Fruit fly (Drosophila melanogaster): ENCODE measurements around the gene dmrt99B.

dmrt99B gene

DNA sequence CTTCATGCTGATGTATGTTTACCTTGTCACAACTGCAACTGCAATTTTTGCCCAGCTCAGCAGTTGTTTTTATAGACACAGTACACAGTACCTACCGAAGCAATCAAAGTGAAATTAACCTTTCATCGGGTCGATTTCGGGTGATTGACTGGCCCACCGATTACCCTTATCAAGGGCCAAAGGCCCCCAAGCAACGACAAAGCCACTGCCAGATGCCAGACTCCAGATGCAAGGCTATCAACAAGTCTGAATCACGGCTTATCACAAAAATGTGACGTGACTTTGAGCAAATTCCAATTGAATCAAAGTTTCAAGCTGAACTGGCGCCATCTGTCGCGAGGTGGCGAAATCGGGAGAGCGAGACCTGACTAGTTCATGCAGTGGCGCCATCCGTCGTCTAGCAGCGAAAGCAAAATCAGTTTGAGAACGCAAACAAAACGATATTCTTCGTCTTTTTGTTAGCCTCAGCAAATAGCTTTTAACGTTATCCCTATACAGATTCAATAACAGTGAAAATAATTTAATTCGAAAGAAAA, 24.5 kb downstream of the dmrt99B start, which contains the start of gene Obp99b (continued):
- TF ChIP-seq unc-4 (GFP tag; IDR thresholded peaks at IDR 0.05; ENCODE audit: partially characterized antibody) (no peak), CG10565 (GFP tag; optimal IDR thresholded peaks at IDR 0.05) (peak; percentile 5), gt (GFP tag; IDR thresholded peaks at IDR 0.05) (peak; percentile 39; the same call in 1 of the 2 replicates), Ptx1 (GFP tag; IDR thresholded peaks at IDR 0.05) (peak; percentile 72), Pdp1 (GFP tag; optimal IDR thresholded peaks at IDR 0.05) (peak; percentile 54 to 78), Hr39 (optimal IDR thresholded peaks at IDR 0.05) (no peak), CG2678 (tag; optimal IDR thresholded peaks at IDR 0.05) (peak; percentile 55), CG17359 (tag; optimal IDR thresholded peaks at IDR 0.05) (peak; percentile 80), jing (GFP tag; optimal IDR thresholded peaks at IDR 0.05) (peak; percentile 76), Abd-B (GFP tag; optimal IDR thresholded peaks at IDR 0.05) (no peak), ro (GFP tag; IDR thresholded peaks at IDR 0.05) (peak; percentile 45; the same call in 1 of the 2 replicates), CG30020 (tag; optimal IDR thresholded peaks at IDR 0.05) (no peak), cas (GFP tag; IDR thresholded peaks at IDR 0.05) (0 out of 2 replicates have a peak, but pooled peaks have one; percentile 20), Deaf1 (tag; optimal IDR thresholded peaks at IDR 0.05) (no peak), dati (GFP tag; IDR thresholded peaks at IDR 0.05) (peak; percentile 59), wek (GFP tag; optimal IDR thresholded peaks at IDR 0.05) (peak; percentile 86), CrebB (tag; optimal IDR thresholded peaks at IDR 0.05) (peak; percentile 74), Eip74EF (GFP tag; optimal IDR thresholded peaks at IDR 0.05) (no peak), CG3407 (GFP tag; optimal IDR thresholded peaks at IDR 0.05) (peak; percentile 76), CG31365 (tag; optimal IDR thresholded peaks at IDR 0.05) (peak; percentile 63), lab (GFP tag; optimal IDR thresholded peaks at IDR 0.05) (peak; percentile 71), h (optimal IDR thresholded peaks at IDR 0.05) (peak; percentile 76), CG15601 (tag; optimal IDR thresholded peaks at IDR 0.05) (peak; percentile 62), gcm (GFP tag; optimal IDR thresholded peaks at IDR 0.05) (peak; percentile 58), CG1602 (GFP tag; optimal IDR thresholded peaks at IDR 0.05) (peak; percentile 50), twi (tag; optimal IDR thresholded peaks at IDR 0.05) (peak; percentile 53), rib (GFP tag; IDR thresholded peaks at IDR 0.05) (no peak), Six4 (GFP tag; optimal IDR thresholded peaks at IDR 0.05) (peak; percentile 63), sna (GFP tag; IDR thresholded peaks at IDR 0.05; ENCODE audit: partially characterized antibody) (no peak), slp2 (GFP tag; optimal IDR thresholded peaks at IDR 0.05) (peak; percentile 79), CG8478 (optimal IDR thresholded peaks at IDR 0.05) (no peak), CG10147 (GFP tag; optimal IDR thresholded peaks at IDR 0.05) (peak; percentile 36), CG6813 (GFP tag; optimal IDR thresholded peaks at IDR 0.05) (peak; percentile 82), Spps (tag; optimal IDR thresholded peaks at IDR 0.05) (peak; percentile 55), usp (GFP tag; optimal IDR thresholded peaks at IDR 0.05) (no peak), fd102C (GFP tag; optimal IDR thresholded peaks at IDR 0.05) (peak; percentile 73), dmrt11E (tag; optimal IDR thresholded peaks at IDR 0.05) (peak; percentile 65), CG17829 (tag; optimal IDR thresholded peaks at IDR 0.05) (peak; percentile 77), aop (GFP tag; IDR thresholded peaks at IDR 0.05) (peak; percentile 35; the same call in 1 of the 2 replicates), CG11723 (GFP tag; optimal IDR thresholded peaks at IDR 0.05) (peak; percentile 70), Mes4 (GFP tag; optimal IDR thresholded peaks at IDR 0.05) (peak; percentile 88), Dref (GFP tag; IDR thresholded peaks at IDR 0.05) (0 out of 2 replicates have a peak, but pooled peaks have one; percentile 10), ab (GFP tag; optimal IDR thresholded peaks at IDR 0.05) (no peak), Lhr (GFP tag; optimal IDR thresholded peaks at IDR 0.05) (peak; percentile 75), Hr51 (GFP tag; optimal IDR thresholded peaks at IDR 0.05) (peak; percentile 42 to 66), zen2 (GFP tag; IDR thresholded peaks at IDR 0.05; ENCODE audit: partially characterized antibody) (no peak), Atf3 (GFP tag; optimal IDR thresholded peaks at IDR 0.05) (peak; percentile 82), Dll (GFP tag; IDR thresholded peaks at IDR 0.05; ENCODE audit: partially characterized antibody) (no peak), Asciz (GFP tag; optimal IDR thresholded peaks at IDR 0.05) (peak; percentile 84)

Measured in whole organism, embryonic.